Worm (Caenorhabditis elegans): ENCODE results near the gene dhs-21.

ce11 chrV:12716447-12716846, 17.0 kb downstream of the dhs-21 start, which contains the start of gene str-178:
- TF ChIP-seq skn-1 (tag; optimal IDR thresholded peaks at IDR 0.05) (no peak), lin-13 (GFP tag; optimal IDR thresholded peaks at IDR 0.05) (no peak), nhr-25 (tag; optimal IDR thresholded peaks at IDR 0.05) (no peak), lsy-2 (tag; optimal IDR thresholded peaks at IDR 0.05) (no peak), ama-1 (optimal IDR thresholded peaks at IDR 0.05) (no peak), ceh-16 (tag; optimal IDR thresholded peaks at IDR 0.05) (no peak), unc-39 (tag; optimal IDR thresholded peaks at IDR 0.05) (no peak), mdl-1 (tag; optimal IDR thresholded peaks at IDR 0.05) (no peak), elt-1 (tag; optimal IDR thresholded peaks at IDR 0.05) (no peak), egl-27 (tag; optimal IDR thresholded peaks at IDR 0.05) (no peak), mab-5 (tag; optimal IDR thresholded peaks at IDR 0.05) (no peak), unc-62 (GFP tag; optimal IDR thresholded peaks at IDR 0.05) (no peak), nhr-6 (tag; optimal IDR thresholded peaks at IDR 0.05) (no peak), aly-2 (tag; optimal IDR thresholded peaks at IDR 0.05) (no peak)

All from whole organism, L2 larva.